Worm (Caenorhabditis elegans) whole organism, L1 larva: Measurements from ENCODE around the gene R10F2.5.
A peak's percentile ranks its signal among the peaks of the same experiment; 100 is the strongest.

ENCODE experiments used
- ets-5 ChIP-seq: fragments of 200-800 bp; sonication (Bioruptor generic); IDR thresholded peaks from 2 replicates; pipeline ENCODE4 v1.3.6; 2022; ENCODE audit warnings: missing genetic modification characterization, missing compliant biosample characterization
- lin-35 ChIP-seq, 2 experiments: fragments of 150-350 bp; optimal IDR thresholded peaks; 2 replicates each; lab custom pipeline; 2014; ENCODE audit warnings: missing biosample characterization in 2 of 2, missing genetic modification characterization in 2 of 2, missing genetic modification reagents in 2 of 2
- lin-39 ChIP-seq: fragments of 150-350 bp; optimal IDR thresholded peaks from 2 replicates; lab custom pipeline; 2014; ENCODE audit warnings: missing biosample characterization, missing genetic modification reagents, missing genetic modification characterization
- nhr-237 ChIP-seq: fragments of 150-350 bp; optimal IDR thresholded peaks from 2 replicates; lab custom pipeline; 2014; ENCODE audit warnings: missing biosample characterization, missing genetic modification characterization
- nhr-77 ChIP-seq: fragments of 150-350 bp; optimal IDR thresholded peaks from 2 replicates; lab custom pipeline; 2014; ENCODE audit warnings: missing biosample characterization, missing genetic modification characterization
- skn-1 ChIP-seq: fragments of 150-350 bp; optimal IDR thresholded peaks from 2 replicates; lab custom pipeline; 2014; ENCODE audit warnings: missing biosample characterization, missing genetic modification characterization
- swsn-7 ChIP-seq: sonication (generic microtip); optimal IDR thresholded peaks from 2 replicates; lab custom pipeline; 2016; ENCODE audit warnings: missing genetic modification characterization, missing compliant biosample characterization

ce11 chrIII:2881117-2881516 is 43.4 kb downstream of the R10F2.5 start:
- TF ChIP-seq swsn-7 (tag; lab: Kevin White, UChicago) (peak; percentile 25), nhr-77 (no peak), skn-1 (tag; lab: Kevin White, UChicago) (no peak), nhr-237 (tag; lab: Kevin White, UChicago) (no peak), ets-5 (GFP tag; lab: Robert Waterston, UW) (no peak), lin-35 (GFP tag; optimal IDR thresholded peaks at IDR 0.05; lab: Kevin White, UChicago) (no peak), lin-39 (no peak)
